Worm (Caenorhabditis elegans): Measurements from ENCODE around the gene B0252.8.

B0252.8 gene

DNA sequence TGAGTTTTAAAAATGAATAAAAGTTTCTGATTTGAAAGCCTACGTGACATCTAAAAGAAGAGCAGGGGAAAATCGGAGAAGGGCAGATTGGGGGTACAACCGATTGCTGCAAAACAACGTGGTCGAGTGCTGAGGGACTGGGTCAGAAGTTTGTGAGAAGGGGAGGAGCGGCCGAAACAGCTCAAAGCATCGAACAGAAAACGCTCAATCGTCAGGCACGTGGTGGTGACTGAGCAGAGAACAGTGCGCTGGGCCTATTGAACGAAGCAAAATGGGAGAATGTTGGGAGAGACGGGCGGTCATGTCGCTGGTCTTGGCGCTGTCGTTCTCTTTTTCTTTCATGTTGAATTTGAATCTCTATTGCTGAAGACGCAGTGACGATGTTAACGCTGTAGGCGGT, 24.8 kb upstream of the B0252.8 start (continued):
- TF ChIP-seq zag-1 (tag; optimal IDR thresholded peaks at IDR 0.05), result no peak
- peak; percentile 65 for TF ChIP-seq fos-1 (tag; optimal IDR thresholded peaks at IDR 0.05)
- peak in 1 of 2 experiments; percentile 11 for TF ChIP-seq lsy-2 (tag; optimal IDR thresholded peaks at IDR 0.05)
- no peak for TF ChIP-seq nhr-11 (tag; optimal IDR thresholded peaks at IDR 0.05)
- no peak for TF ChIP-seq nhr-10 (tag; optimal IDR thresholded peaks at IDR 0.05)
- no peak for TF ChIP-seq Y55F3AM.14 (GFP tag; optimal IDR thresholded peaks at IDR 0.05)
- TF ChIP-seq snpc-4 (tag; optimal IDR thresholded peaks at IDR 0.05), result peak; percentile 21
- peak; percentile 40 for TF ChIP-seq nhr-25 (tag; optimal IDR thresholded peaks at IDR 0.05)

- TF ChIP-seq sma-9 (GFP tag; optimal IDR thresholded peaks at IDR 0.05), result peak; percentile 87
- TF ChIP-seq sma-9 (tag; optimal IDR thresholded peaks at IDR 0.05), result no peak
- no peak for TF ChIP-seq R02D3.7 (tag; optimal IDR thresholded peaks at IDR 0.05)
- peak; percentile 59 for TF ChIP-seq ama-1 (optimal IDR thresholded peaks at IDR 0.05)
- TF ChIP-seq alr-1 (tag; optimal IDR thresholded peaks at IDR 0.05), result no peak
- TF ChIP-seq ceh-82 (tag; optimal IDR thresholded peaks at IDR 0.05), result no peak
- TF ChIP-seq lin-39 (tag; optimal IDR thresholded peaks at IDR 0.05), result no peak
- no peak for TF ChIP-seq lin-13 (GFP tag; optimal IDR thresholded peaks at IDR 0.05)
- TF ChIP-seq zag-1 (tag; optimal IDR thresholded peaks at IDR 0.05), result no peak
- TF ChIP-seq elt-1 (tag; optimal IDR thresholded peaks at IDR 0.05), result no peak
- no peak for TF ChIP-seq nhr-23 (tag; optimal IDR thresholded peaks at IDR 0.05)
- TF ChIP-seq unc-39 (tag; optimal IDR thresholded peaks at IDR 0.05), result no peak
- no peak for TF ChIP-seq sem-4 (tag; optimal IDR thresholded peaks at IDR 0.05)
- TF ChIP-seq nhr-129 (tag; optimal IDR thresholded peaks at IDR 0.05), result peak; percentile 89
- TF ChIP-seq peb-1 (tag; optimal IDR thresholded peaks at IDR 0.05), result no peak
- peak; percentile 47 for TF ChIP-seq nhr-6 (tag; optimal IDR thresholded peaks at IDR 0.05)
- no peak for TF ChIP-seq mab-5 (tag; optimal IDR thresholded peaks at IDR 0.05)
- TF ChIP-seq F13H6.1 (tag; optimal IDR thresholded peaks at IDR 0.05), result peak; percentile 68
- TF ChIP-seq nhr-11 (tag; optimal IDR thresholded peaks at IDR 0.05), result no peak
- TF ChIP-seq nhr-10 (tag; optimal IDR thresholded peaks at IDR 0.05), result no peak
- no peak for TF ChIP-seq nhr-237 (tag; optimal IDR thresholded peaks at IDR 0.05)
- peak; percentile 36 for TF ChIP-seq nhr-25 (tag; optimal IDR thresholded peaks at IDR 0.05)
- TF ChIP-seq sma-3 (GFP tag; optimal IDR thresholded peaks at IDR 0.05), result peak; percentile 74
- peak; percentile 11 for TF ChIP-seq C34F6.9 (tag; optimal IDR thresholded peaks at IDR 0.05)
- TF ChIP-seq lsy-2 (tag; optimal IDR thresholded peaks at IDR 0.05), result peak in 1 of 2 experiments; percentile 47
- TF ChIP-seq snpc-4 (tag; optimal IDR thresholded peaks at IDR 0.05), result no peak
- TF ChIP-seq unc-62 (GFP tag; optimal IDR thresholded peaks at IDR 0.05), result no peak
- peak; percentile 73 for TF ChIP-seq blmp-1 (tag; optimal IDR thresholded peaks at IDR 0.05; ENCODE audit: insufficient read depth)
- TF ChIP-seq nhr-77 (tag; optimal IDR thresholded peaks at IDR 0.05), result no peak
- TF ChIP-seq nhr-21 (tag; optimal IDR thresholded peaks at IDR 0.05), result peak; percentile 78
- TF ChIP-seq Y55F3AM.14 (GFP tag; optimal IDR thresholded peaks at IDR 0.05), result peak; percentile 6
- TF ChIP-seq ZK546.5 (tag; optimal IDR thresholded peaks at IDR 0.05), result no peak
- peak; percentile 64 for TF ChIP-seq fos-1 (tag; optimal IDR thresholded peaks at IDR 0.05)
- no peak for TF ChIP-seq ztf-4 (tag; optimal IDR thresholded peaks at IDR 0.05)
- TF ChIP-seq ztf-11 (tag; optimal IDR thresholded peaks at IDR 0.05), result no peak
- no peak for TF ChIP-seq ztf-1 (GFP tag; conservative IDR thresholded peaks at IDR 0.05)
- peak in 1 of 2 experiments; percentile 42 for TF ChIP-seq mdl-1 (tag; optimal IDR thresholded peaks at IDR 0.05)
- TF ChIP-seq mbf-1 (tag; optimal IDR thresholded peaks at IDR 0.05), result no peak
- no peak for TF ChIP-seq egl-27 (tag; optimal IDR thresholded peaks at IDR 0.05)
- no peak for TF ChIP-seq ceh-16 (tag; optimal IDR thresholded peaks at IDR 0.05)
- TF ChIP-seq crh-2 (tag; optimal IDR thresholded peaks at IDR 0.05), result peak; percentile 60
- no peak for TF ChIP-seq nhr-12 (tag; optimal IDR thresholded peaks at IDR 0.05)
- TF ChIP-seq dmd-4 (tag; optimal IDR thresholded peaks at IDR 0.05), result no peak
- peak; percentile 50 for TF ChIP-seq gmeb-1 (tag; optimal IDR thresholded peaks at IDR 0.05)
These were observed 24.1 kb upstream of the B0252.8 start for ce11 chrII:6891838-6892237.

All from whole organism, L2 larva.